Worm (Caenorhabditis elegans): Measurements from ENCODE around the gene ndub-8.

Gene ndub-8

ce11 chrII:13838403-13838802 lies 34.3 kb upstream of the ndub-8 start:
- TF ChIP-seq F44E2.7 (GFP tag; IDR thresholded peaks at IDR 0.05) (peak; percentile 47; the same call in 1 of the 2 replicates), hlh-30 (tag; optimal IDR thresholded peaks at IDR 0.05; ENCODE audit: insufficient read depth) (no peak), set-16 (GFP tag; IDR thresholded peaks at IDR 0.05) (peak; percentile 79), nhr-48 (tag; optimal IDR thresholded peaks at IDR 0.05) (no peak), R02D3.7 (tag; optimal IDR thresholded peaks at IDR 0.05) (no peak), lin-29 (GFP tag; IDR thresholded peaks at IDR 0.05) (no peak), zip-11 (GFP tag; IDR thresholded peaks at IDR 0.05) (no peak), nhr-41 (GFP tag; IDR thresholded peaks at IDR 0.05) (no peak), nhr-42 (GFP tag; IDR thresholded peaks at IDR 0.05) (0 out of 2 replicates have a peak, but pooled peaks have one; percentile 28), nhr-25 (tag; optimal IDR thresholded peaks at IDR 0.05; ENCODE audit: borderline replicate concordance, insufficient read depth) (no peak), ceh-28 (tag; optimal IDR thresholded peaks at IDR 0.05) (no peak), pha-4 (GFP tag; IDR thresholded peaks at IDR 0.05) (no peak), pha-4 (tag; optimal IDR thresholded peaks at IDR 0.05) (no peak), nhr-28 (tag; optimal IDR thresholded peaks at IDR 0.05) (no peak), hif-1 (tag; optimal IDR thresholded peaks at IDR 0.05) (no peak), mep-1 (tag; optimal IDR thresholded peaks at IDR 0.05) (no peak), spr-3 (GFP tag; optimal IDR thresholded peaks at IDR 0.05) (no peak), ceh-62 (tag; optimal IDR thresholded peaks at IDR 0.05) (no peak), tra-1 (GFP tag; IDR thresholded peaks at IDR 0.05) (no peak), T20F7.1 (GFP tag; optimal IDR thresholded peaks at IDR 0.05) (no peak), lin-39 (tag; optimal IDR thresholded peaks at IDR 0.05) (no peak), snpc-1.2 (GFP tag; IDR thresholded peaks at IDR 0.05) (no peak), dve-1 (tag; optimal IDR thresholded peaks at IDR 0.05; ENCODE audit: insufficient read depth) (no peak)

ce11 chrII:13839454-13839853 lies 33.2 kb upstream of the ndub-8 start:
- TF ChIP-seq lin-15B (tag; optimal IDR thresholded peaks at IDR 0.05), result no peak
- peak; percentile 50 for TF ChIP-seq ceh-28 (tag; optimal IDR thresholded peaks at IDR 0.05)
- peak; percentile 59; the same call in 1 of the 2 replicates for TF ChIP-seq set-16 (GFP tag; IDR thresholded peaks at IDR 0.05)

- TF ChIP-seq unc-62 (GFP tag; optimal IDR thresholded peaks at IDR 0.05 in 1 of 2) (peak in 1 of 2 experiments; percentile 45), unc-62 (tag; optimal IDR thresholded peaks at IDR 0.05) (no peak), ZK546.5 (tag; optimal IDR thresholded peaks at IDR 0.05) (no peak), nhr-11 (tag; optimal IDR thresholded peaks at IDR 0.05) (no peak)
Measured at ce11 chrII:13841106-13841854, 31.4 kb upstream of the ndub-8 start, which contains the start of gene F08G2.7. Gene F08G2.7, minus strand, starts transcription at chrII:13841156.

ce11 chrII:13842340-13842739 lies 30.3 kb upstream of the ndub-8 start:
- TF ChIP-seq aha-1 (tag) (peak; percentile 93), ceh-20 (GFP tag; IDR thresholded peaks at IDR 0.05) (no peak)

- TF ChIP-seq nhr-42 (GFP tag; IDR thresholded peaks at IDR 0.05) (no peak), ces-1 (GFP tag; optimal IDR thresholded peaks at IDR 0.05) (no peak), nhr-77 (tag; optimal IDR thresholded peaks at IDR 0.05) (peak; percentile 82), ztf-7 (tag; optimal IDR thresholded peaks at IDR 0.05) (no peak), egl-43 (GFP tag; IDR thresholded peaks at IDR 0.05) (no peak), F44E2.7 (GFP tag; IDR thresholded peaks at IDR 0.05) (no peak), aha-1 (tag) (no peak), rbr-2 (tag; optimal IDR thresholded peaks at IDR 0.05) (no peak), F10B5.3 (tag; optimal IDR thresholded peaks at IDR 0.05) (no peak), lin-38 (GFP tag; IDR thresholded peaks at IDR 0.05) (no peak), mep-1 (tag; optimal IDR thresholded peaks at IDR 0.05) (peak; percentile 7), jun-1 (tag; optimal IDR thresholded peaks at IDR 0.05) (no peak), ceh-62 (tag; optimal IDR thresholded peaks at IDR 0.05) (no peak), attf-4 (tag; optimal IDR thresholded peaks at IDR 0.05) (no peak), R02D3.7 (tag; optimal IDR thresholded peaks at IDR 0.05) (no peak), hlh-30 (tag; optimal IDR thresholded peaks at IDR 0.05; ENCODE audit: insufficient read depth) (no peak), hmg-1.1 (GFP tag; IDR thresholded peaks at IDR 0.05) (no peak), nhr-41 (GFP tag; IDR thresholded peaks at IDR 0.05) (no peak), D1046.2 (GFP tag; IDR thresholded peaks at IDR 0.05) (no peak), daf-16 (GFP tag; optimal IDR thresholded peaks at IDR 0.05) (no peak), daf-16 (tag; optimal IDR thresholded peaks at IDR 0.05) (peak; percentile 72), skn-1 (tag; optimal IDR thresholded peaks at IDR 0.05) (no peak)
Measured at ce11 chrII:13846018-13846417, 26.7 kb upstream of the ndub-8 start.

All from whole organism, L4 larva.